Fruit fly (Drosophila melanogaster) whole organism, embryonic: Measurements from ENCODE around the gene CG42512.

ENCODE experiments used
- Bteb2 ChIP-seq: fragments of 200-800 bp; sonication (Bioruptor generic); optimal IDR thresholded peaks from 2 replicates; lab custom pipeline; 2016; ENCODE audit warnings: missing biosample characterization, missing genetic modification characterization
- CG1024 ChIP-seq: fragments of 200-800 bp; sonication (Bioruptor generic); IDR thresholded peaks from 2 replicates; pipeline ENCODE4 v1.3.6; 2022; ENCODE audit warnings: missing biosample characterization, missing genetic modification characterization
- CG10462 ChIP-seq: fragments of 200-800 bp; sonication (Bioruptor generic); optimal IDR thresholded peaks from 2 replicates; lab custom pipeline; 2016; ENCODE audit warnings: missing biosample characterization, missing genetic modification characterization
- CG12071 ChIP-seq: fragments of 200-800 bp; sonication (Bioruptor generic); optimal IDR thresholded peaks from 3 replicates; lab custom pipeline; 2018; ENCODE audit warnings: missing biosample characterization, mild to moderate bottlenecking, missing genetic modification characterization
- CG13894 ChIP-seq: fragments of 200-800 bp; sonication (Bioruptor generic); optimal IDR thresholded peaks from 3 replicates; lab custom pipeline; 2018; ENCODE audit warnings: missing biosample characterization, mild to moderate bottlenecking, missing genetic modification characterization, moderate library complexity
- CG15514 ChIP-seq: fragments of 200-800 bp; sonication (Bioruptor generic); optimal IDR thresholded peaks from 3 replicates; lab custom pipeline; 2017; ENCODE audit warnings: missing biosample characterization, missing genetic modification characterization, mild to moderate bottlenecking, moderate library complexity, missing genetic modification reagents
- CG15696 ChIP-seq: fragments of 200-800 bp; sonication (Bioruptor generic); optimal IDR thresholded peaks from 2 replicates; lab custom pipeline; 2019; ENCODE audit warnings: missing biosample characterization, mild to moderate bottlenecking, missing genetic modification characterization, moderate library complexity
- CG17385 ChIP-seq: fragments of 200-800 bp; sonication (Bioruptor generic); optimal IDR thresholded peaks from 3 replicates; lab custom pipeline; 2018; ENCODE audit warnings: missing biosample characterization, mild to moderate bottlenecking, missing genetic modification characterization
- CG17829 ChIP-seq: fragments of 200-800 bp; optimal IDR thresholded peaks from 2 replicates; lab custom pipeline; 2019; ENCODE audit warnings: missing biosample characterization, mild to moderate bottlenecking, missing genetic modification characterization, moderate library complexity
- CG18262 ChIP-seq: fragments of 200-800 bp; optimal IDR thresholded peaks from 3 replicates; lab custom pipeline; 2019; ENCODE audit warnings: missing biosample characterization, mild to moderate bottlenecking, missing genetic modification characterization, moderate library complexity
- CG2116 ChIP-seq: fragments of 200-800 bp; sonication (Bioruptor generic); optimal IDR thresholded peaks from 3 replicates; lab custom pipeline; 2018; ENCODE audit warnings: missing biosample characterization, mild to moderate bottlenecking, missing genetic modification characterization
- CG2129 ChIP-seq: fragments of 200-800 bp; sonication (Bioruptor generic); IDR thresholded peaks from 2 replicates; pipeline ENCODE4 v1.3.6; 2022; ENCODE audit warnings: missing biosample characterization, missing genetic modification characterization; ENCODE audit not compliant: partially characterized antibody
- CG2202 ChIP-seq: fragments of 200-800 bp; sonication (Bioruptor generic); optimal IDR thresholded peaks from 2 replicates; lab custom pipeline; 2018; ENCODE audit warnings: missing biosample characterization, mild to moderate bottlenecking, missing genetic modification characterization
- CG31365 ChIP-seq: fragments of 200-800 bp; sonication (Bioruptor generic); optimal IDR thresholded peaks from 2 replicates; lab custom pipeline; 2018; ENCODE audit warnings: missing biosample characterization, mild to moderate bottlenecking, missing genetic modification characterization
- CG7839 ChIP-seq: fragments of 200-800 bp; sonication (Bioruptor generic); optimal IDR thresholded peaks from 3 replicates; lab custom pipeline; 2018; ENCODE audit warnings: missing biosample characterization, mild to moderate bottlenecking, missing genetic modification characterization, moderate library complexity
- CG8924 ChIP-seq: fragments of 200-800 bp; optimal IDR thresholded peaks from 3 replicates; lab custom pipeline; 2019; ENCODE audit warnings: missing biosample characterization, mild to moderate bottlenecking, missing genetic modification characterization, moderate library complexity
- CG9932 ChIP-seq: fragments of 200-800 bp; sonication (Bioruptor generic); IDR thresholded peaks from 2 replicates; pipeline ENCODE4 v1.3.6; 2022; ENCODE audit warnings: missing biosample characterization, missing genetic modification characterization
- Dfd ChIP-seq, 2 experiments: fragments of >200 bp; optimal IDR thresholded peaks; 2 replicates each; lab custom pipeline; 2017; ENCODE audit warnings: missing biosample characterization in 2 of 2, missing genetic modification characterization in 2 of 2
- Elba2 ChIP-seq: fragments of 200-800 bp; sonication (Bioruptor generic); optimal IDR thresholded peaks from 3 replicates; lab custom pipeline; 2016; ENCODE audit warnings: missing biosample characterization, missing genetic modification characterization
- Fer1 ChIP-seq: fragments of 200-800 bp; sonication (Bioruptor generic); optimal IDR thresholded peaks from 2 replicates; lab custom pipeline; 2017; ENCODE audit warnings: missing biosample characterization, mild to moderate bottlenecking, missing genetic modification characterization
- Gsc ChIP-seq: fragments of 200-800 bp; sonication (Bioruptor generic); IDR thresholded peaks from 2 replicates; pipeline ENCODE4 v1.3.6; 2022; ENCODE audit warnings: missing biosample characterization, missing genetic modification characterization
- H15 ChIP-seq: fragments of 200-800 bp; sonication (Bioruptor generic); IDR thresholded peaks from 3 replicates; pipeline ENCODE4 v1.3.6; 2022; ENCODE audit warnings: missing biosample characterization, missing genetic modification characterization
- H2.0 ChIP-seq: fragments of 200-800 bp; sonication (Bioruptor generic); IDR thresholded peaks from 2 replicates; pipeline ENCODE4 v1.3.6; 2022; ENCODE audit warnings: missing biosample characterization, missing genetic modification characterization
- HLHmδ ChIP-seq: fragments of 200-800 bp; sonication (Bioruptor generic); optimal IDR thresholded peaks from 2 replicates; lab custom pipeline; 2018; ENCODE audit warnings: missing biosample characterization, mild to moderate bottlenecking, missing genetic modification characterization, moderate library complexity
- Hand ChIP-seq: fragments of 200-800 bp; sonication (Bioruptor generic); optimal IDR thresholded peaks from 2 replicates; lab custom pipeline; 2017; ENCODE audit warnings: mild to moderate bottlenecking, missing biosample characterization, missing genetic modification reagents, missing genetic modification characterization
- HmgZ ChIP-seq: fragments of 200-800 bp; sonication (Bioruptor generic); optimal IDR thresholded peaks from 2 replicates; lab custom pipeline; 2018; ENCODE audit warnings: missing biosample characterization, mild to moderate bottlenecking, missing genetic modification characterization
- Max ChIP-seq: fragments of 200-800 bp; sonication (Bioruptor generic); optimal IDR thresholded peaks from 2 replicates; lab custom pipeline; 2016; ENCODE audit warnings: missing biosample characterization, mild to moderate bottlenecking, missing genetic modification characterization
- Nf-YC ChIP-seq: fragments of 200-800 bp; optimal IDR thresholded peaks from 3 replicates; lab custom pipeline; 2019; ENCODE audit warnings: missing biosample characterization, mild to moderate bottlenecking, missing genetic modification characterization, moderate library complexity
- Rfx ChIP-seq: fragments of 200-800 bp; sonication (Bioruptor generic); IDR thresholded peaks from 2 replicates; pipeline ENCODE4 v1.3.6; 2022; ENCODE audit warnings: missing biosample characterization, missing genetic modification characterization
- Six4 ChIP-seq: fragments of 200-800 bp; sonication (Bioruptor generic); optimal IDR thresholded peaks from 2 replicates; lab custom pipeline; 2016; ENCODE audit warnings: missing biosample characterization, missing genetic modification characterization
- Vsx1 ChIP-seq: fragments of 200-800 bp; sonication (Bioruptor generic); optimal IDR thresholded peaks from 2 replicates; lab custom pipeline; 2017; ENCODE audit warnings: missing biosample characterization, mild to moderate bottlenecking, missing genetic modification characterization, missing genetic modification reagents
- al ChIP-seq: fragments of 200-800 bp; sonication (Bioruptor generic); IDR thresholded peaks from 2 replicates; pipeline ENCODE4 v1.3.6; 2022; ENCODE audit warnings: missing biosample characterization, missing genetic modification characterization
- cas ChIP-seq: fragments of 200-800 bp; sonication (Bioruptor generic); IDR thresholded peaks from 2 replicates; pipeline ENCODE4 v1.3.6; 2022; ENCODE audit warnings: missing biosample characterization, missing genetic modification characterization
- chm ChIP-seq: fragments of 200-800 bp; sonication (Bioruptor generic); IDR thresholded peaks from 2 replicates; pipeline ENCODE4 v1.3.6; 2022; ENCODE audit warnings: missing biosample characterization, missing genetic modification characterization
- crp ChIP-seq, 2 experiments: fragments of 200-800 bp; sonication (Bioruptor generic); optimal IDR thresholded peaks; 2 replicates in 1 of 2; 3 replicates in 1 of 2; lab custom pipeline; 2017; ENCODE audit warnings: missing biosample characterization in 2 of 2, missing genetic modification characterization in 2 of 2, mild to moderate bottlenecking in 1 of 2, moderate library complexity in 1 of 2
- disco-r ChIP-seq: fragments of 200-800 bp; sonication (Bioruptor generic); optimal IDR thresholded peaks from 2 replicates; lab custom pipeline; 2016; ENCODE audit warnings: missing biosample characterization, missing genetic modification characterization
- dm ChIP-seq: fragments of 200-800 bp; sonication (Bioruptor generic); optimal IDR thresholded peaks from 3 replicates; lab custom pipeline; 2016; ENCODE audit warnings: missing biosample characterization, missing genetic modification characterization
- grn ChIP-seq: fragments of 200-800 bp; sonication (Bioruptor generic); optimal IDR thresholded peaks from 3 replicates; lab custom pipeline; 2017; ENCODE audit warnings: missing biosample characterization, missing genetic modification characterization
- gsb-n ChIP-seq: fragments of 200-800 bp; sonication (Bioruptor generic); optimal IDR thresholded peaks from 3 replicates; lab custom pipeline; 2018; ENCODE audit warnings: missing biosample characterization, mild to moderate bottlenecking, missing genetic modification characterization
- her ChIP-seq: fragments of 200-800 bp; sonication (Bioruptor generic); optimal IDR thresholded peaks from 2 replicates; lab custom pipeline; 2016; ENCODE audit warnings: missing biosample characterization, missing genetic modification characterization
- lola ChIP-seq, 3 experiments: fragments of >200 bp in 2 of 3; fragments of 200-800 bp in 1 of 3; sonication (Bioruptor generic) in 1 of 3; optimal IDR thresholded peaks; 2 replicates each; lab custom pipeline; 2017 to 2019; ENCODE audit warnings: missing biosample characterization in 3 of 3, missing genetic modification characterization in 3 of 3, mild to moderate bottlenecking in 1 of 3, moderate library complexity in 1 of 3
- nerfin-1 ChIP-seq: fragments of 200-800 bp; sonication (Bioruptor generic); optimal IDR thresholded peaks from 3 replicates; lab custom pipeline; 2019; ENCODE audit warnings: missing biosample characterization, mild to moderate bottlenecking, missing genetic modification characterization, moderate library complexity
- pb ChIP-seq: fragments of 200-800 bp; sonication (Bioruptor generic); optimal IDR thresholded peaks from 3 replicates; lab custom pipeline; 2016; ENCODE audit warnings: missing biosample characterization, missing genetic modification characterization
- rib ChIP-seq: fragments of 200-800 bp; sonication (Bioruptor generic); IDR thresholded peaks from 2 replicates; pipeline ENCODE4 v1.3.6; 2022; ENCODE audit warnings: missing biosample characterization, missing genetic modification characterization
- sd ChIP-seq: fragments of 200-800 bp; sonication (Bioruptor generic); optimal IDR thresholded peaks from 3 replicates; lab custom pipeline; 2018; ENCODE audit warnings: missing biosample characterization, mild to moderate bottlenecking, missing genetic modification characterization, moderate library complexity
- stwl ChIP-seq: fragments of 200-800 bp; sonication (Bioruptor generic); optimal IDR thresholded peaks from 3 replicates; lab custom pipeline; 2018; ENCODE audit warnings: missing biosample characterization, mild to moderate bottlenecking, missing genetic modification characterization, moderate library complexity
- tin ChIP-seq: fragments of 200-800 bp; sonication (Bioruptor generic); optimal IDR thresholded peaks from 3 replicates; lab custom pipeline; 2016; ENCODE audit warnings: missing biosample characterization, missing genetic modification characterization
- tll ChIP-seq, 2 experiments: fragments of 200-800 bp in 1 of 2; fragments of >200 bp in 1 of 2; sonication (Bioruptor generic) in 1 of 2; optimal IDR thresholded peaks; 2 replicates each; lab custom pipeline; 2017 to 2019; ENCODE audit warnings: missing biosample characterization in 2 of 2, missing genetic modification characterization in 2 of 2, mild to moderate bottlenecking in 1 of 2, moderate library complexity in 1 of 2
- toy ChIP-seq: fragments of 200-800 bp; sonication (Bioruptor generic); IDR thresholded peaks from 2 replicates; pipeline ENCODE4 v1.3.6; 2022; ENCODE audit warnings: missing biosample characterization, missing genetic modification characterization
- vnd ChIP-seq: fragments of 200-800 bp; sonication (Bioruptor generic); IDR thresholded peaks from 3 replicates; pipeline ENCODE4 v1.3.6; 2022; ENCODE audit warnings: missing biosample characterization, missing genetic modification characterization; ENCODE audit not compliant: partially characterized antibody

The CG42512 gene

DNA sequence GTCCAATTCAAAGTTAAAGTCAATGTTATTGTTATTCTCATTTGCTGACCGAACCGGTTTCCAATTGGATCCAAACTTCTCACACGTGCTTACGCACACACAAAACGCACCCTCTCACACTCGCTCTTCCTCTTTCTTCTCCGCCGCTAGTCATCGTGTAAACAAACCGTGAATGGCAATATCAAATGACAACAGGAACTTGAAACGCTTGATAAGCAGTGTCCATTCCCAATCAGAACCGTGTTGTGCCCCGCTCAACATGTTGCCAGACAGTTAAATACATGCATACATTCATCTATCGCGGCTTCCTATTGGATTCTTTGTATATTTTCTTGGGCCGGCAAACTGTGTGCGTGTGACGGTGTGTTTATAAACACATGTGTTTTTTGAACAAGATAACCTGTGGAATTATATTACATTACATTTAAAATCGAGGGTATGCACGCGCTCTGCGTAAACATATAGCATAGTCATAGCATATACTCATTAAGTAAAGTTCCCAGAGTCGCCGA is 4.6 kb downstream of the CG42512 start (continued):
- TF ChIP-seq vnd = no peak
- no peak for TF ChIP-seq crp (GFP tag; optimal IDR thresholded peaks at IDR 0.05; lab: Kevin White, UChicago)
- TF ChIP-seq pb = no peak
- TF ChIP-seq disco-r (GFP tag; lab: Kevin White, UChicago) = no peak
- TF ChIP-seq CG17829 (tag; lab: Kevin White, UChicago) = peak; percentile 53
- TF ChIP-seq CG12071 (GFP tag; lab: Kevin White, UChicago) = peak; percentile 41
- TF ChIP-seq CG9932 (GFP tag; lab: Robert Waterston, UW) = no peak
- TF ChIP-seq tll (GFP tag; optimal IDR thresholded peaks at IDR 0.05; lab: Kevin White, UChicago) = peak in 1 of 2 experiments; percentile 61
- peak; percentile 86 for TF ChIP-seq CG31365
- TF ChIP-seq dm (GFP tag; lab: Kevin White, UChicago) = peak; percentile 72
- peak; percentile 48 for TF ChIP-seq Six4
- TF ChIP-seq Gsc (GFP tag; lab: Robert Waterston, UW) = no peak
- peak; percentile 57 for TF ChIP-seq HmgZ (tag; lab: Kevin White, UChicago)
- no peak for TF ChIP-seq H2.0 (GFP tag; lab: Robert Waterston, UW)
- no peak for TF ChIP-seq CG1024 (GFP tag; lab: Robert Waterston, UW)
- TF ChIP-seq al (GFP tag; lab: Robert Waterston, UW) = no peak
- peak; percentile 45 for TF ChIP-seq Fer1 (GFP tag; lab: Kevin White, UChicago)
- peak; percentile 61 for TF ChIP-seq Vsx1 (GFP tag; lab: Kevin White, UChicago)
- TF ChIP-seq H15 = no peak
- peak; percentile 73 for TF ChIP-seq Nf-YC (tag; lab: Kevin White, UChicago)
- TF ChIP-seq Bteb2 (GFP tag; lab: Kevin White, UChicago) = no peak
- peak; percentile 16; the same call in 1 of the 2 replicates for TF ChIP-seq chm (GFP tag; lab: Robert Waterston, UW)
- peak; percentile 7 for TF ChIP-seq Hand (GFP tag; lab: Kevin White, UChicago)
- no peak for TF ChIP-seq CG2202 (tag; lab: Kevin White, UChicago)
- no peak for TF ChIP-seq cas
- TF ChIP-seq nerfin-1 (tag; lab: Kevin White, UChicago) = peak; percentile 5
- peak; percentile 7 for TF ChIP-seq Max (GFP tag; lab: Kevin White, UChicago)
- TF ChIP-seq lola (GFP tag; optimal IDR thresholded peaks at IDR 0.05; lab: Kevin White, UChicago) = no peak
- peak; percentile 20 for TF ChIP-seq CG15514 (GFP tag; lab: Kevin White, UChicago)
- 0 out of 2 replicates have a peak, but pooled peaks have one; percentile 57 for TF ChIP-seq rib (GFP tag; lab: Robert Waterston, UW)
- TF ChIP-seq Rfx (GFP tag; lab: Robert Waterston, UW) = peak; percentile 21; the same call in 1 of the 2 replicates
- peak; percentile 16 for TF ChIP-seq CG15696 (tag; lab: Kevin White, UChicago)
- TF ChIP-seq stwl (tag; lab: Kevin White, UChicago) = peak; percentile 12
- TF ChIP-seq Elba2 (GFP tag; lab: Kevin White, UChicago) = peak; percentile 97
- TF ChIP-seq CG18262 (tag; lab: Kevin White, UChicago) = peak; percentile 11
- peak; percentile 64 for TF ChIP-seq grn (GFP tag; lab: Kevin White, UChicago)
- TF ChIP-seq sd (tag; lab: Kevin White, UChicago) = peak; percentile 59
- no peak for TF ChIP-seq CG7839 (tag; lab: Kevin White, UChicago)
- TF ChIP-seq CG17385 (GFP tag; lab: Kevin White, UChicago) = peak; percentile 96
- no peak for TF ChIP-seq CG10462
- peak; percentile 29 for TF ChIP-seq her
- TF ChIP-seq tin (GFP tag; lab: Kevin White, UChicago) = no peak
- peak; percentile 25 for TF ChIP-seq CG8924 (tag; lab: Kevin White, UChicago)
- no peak for TF ChIP-seq CG2129 (GFP tag; lab: Robert Waterston, UW)
- TF ChIP-seq gsb-n = peak; percentile 35
- peak; percentile 17 for TF ChIP-seq HLHmδ
- no peak for TF ChIP-seq toy
- TF ChIP-seq CG13894 (tag; lab: Kevin White, UChicago) = peak; percentile 67
- TF ChIP-seq Dfd (GFP tag; optimal IDR thresholded peaks at IDR 0.05; lab: Kevin White, UChicago) = no peak
- no peak for TF ChIP-seq CG2116 (GFP tag; lab: Kevin White, UChicago)
